Fruit fly (Drosophila melanogaster): Measurements from ENCODE around the gene Ocho.

The Ocho gene

DNA sequence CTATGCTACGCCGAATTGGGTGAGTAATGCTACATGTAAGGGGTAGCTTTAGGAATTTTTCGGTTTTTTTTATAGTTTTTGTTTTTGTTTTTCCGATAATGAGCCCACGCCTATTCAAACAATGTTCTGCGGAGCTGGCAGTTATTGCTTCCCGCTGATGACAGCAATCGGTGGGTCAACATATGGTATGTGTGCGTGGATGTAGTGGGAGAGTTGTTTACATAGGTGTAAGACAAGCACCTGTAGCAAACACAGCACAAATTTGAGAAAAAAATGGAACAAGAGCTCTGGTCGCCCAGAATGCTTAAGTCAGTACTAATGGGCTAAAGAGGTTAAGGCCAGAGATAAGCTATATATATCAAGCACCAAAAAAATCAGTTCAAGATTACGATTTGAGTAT is 13.6 kb downstream of the Ocho start (continued):
- no peak for TF ChIP-seq CG2712 (tag; optimal IDR thresholded peaks at IDR 0.05)
- TF ChIP-seq CG2199 (GFP tag; IDR thresholded peaks at IDR 0.05): 0 out of 3 replicates have a peak, but pooled peaks have one; percentile 23
- TF ChIP-seq NFAT (GFP tag; IDR thresholded peaks at IDR 0.05): no peak
- no peak for TF ChIP-seq Max (GFP tag; optimal IDR thresholded peaks at IDR 0.05)
- no peak for TF ChIP-seq scrt (GFP tag; optimal IDR thresholded peaks at IDR 0.05)
- TF ChIP-seq CG11093 (GFP tag; IDR thresholded peaks at IDR 0.05): no peak
- TF ChIP-seq Dbx (GFP tag; IDR thresholded peaks at IDR 0.05): peak; percentile 12; the same call in 1 of the 3 replicates
- no peak for TF ChIP-seq cato (GFP tag; optimal IDR thresholded peaks at IDR 0.05; ENCODE audit: borderline replicate concordance)
- TF ChIP-seq CG14014 (GFP tag; IDR thresholded peaks at IDR 0.05): no peak
- peak; percentile 55 for TF ChIP-seq lab (GFP tag; optimal IDR thresholded peaks at IDR 0.05)
- peak; percentile 76 for TF ChIP-seq sens (GFP tag)
- TF ChIP-seq wdn (GFP tag; IDR thresholded peaks at IDR 0.05): no peak
- TF ChIP-seq Mrtf (GFP tag; IDR thresholded peaks at IDR 0.05): no peak
- no peak for TF ChIP-seq Lhr (GFP tag; optimal IDR thresholded peaks at IDR 0.05)
- peak; percentile 36 for TF ChIP-seq MTF-1 (GFP tag; optimal IDR thresholded peaks at IDR 0.05; ENCODE audit: borderline replicate concordance)
- peak; percentile 24 for TF ChIP-seq CG6254 (GFP tag; optimal IDR thresholded peaks at IDR 0.05)
- TF ChIP-seq zfh1 (GFP tag; IDR thresholded peaks at IDR 0.05): peak; percentile 59; the same call in 1 of the 3 replicates
- TF ChIP-seq crc (GFP tag; optimal IDR thresholded peaks at IDR 0.05): no peak
- no peak for TF ChIP-seq cg (GFP tag; optimal IDR thresholded peaks at IDR 0.05)
- no peak for TF ChIP-seq nom (GFP tag; optimal IDR thresholded peaks at IDR 0.05)
- no peak for TF ChIP-seq D19B (GFP tag; optimal IDR thresholded peaks at IDR 0.05)
- TF ChIP-seq ap (GFP tag; IDR thresholded peaks at IDR 0.05): no peak
- no peak for TF ChIP-seq Trl (optimal IDR thresholded peaks at IDR 0.05)
- TF ChIP-seq Trl (GFP tag; optimal IDR thresholded peaks at IDR 0.05): no peak
- no peak for TF ChIP-seq Hr3 (GFP tag; optimal IDR thresholded peaks at IDR 0.05)
- TF ChIP-seq dimm (GFP tag; IDR thresholded peaks at IDR 0.05): no peak
- no peak for TF ChIP-seq CkIIα-i1 (GFP tag; IDR thresholded peaks at IDR 0.05)
- peak; percentile 47 for TF ChIP-seq caup (GFP tag; optimal IDR thresholded peaks at IDR 0.05; ENCODE audit: severe bottlenecking)
- no peak for TF ChIP-seq Dip3 (GFP tag; optimal IDR thresholded peaks at IDR 0.05)
- peak; percentile 3 for TF ChIP-seq Jarid2 (GFP tag; optimal IDR thresholded peaks at IDR 0.05)
- TF ChIP-seq CG3163 (GFP tag; optimal IDR thresholded peaks at IDR 0.05): no peak

DNA sequence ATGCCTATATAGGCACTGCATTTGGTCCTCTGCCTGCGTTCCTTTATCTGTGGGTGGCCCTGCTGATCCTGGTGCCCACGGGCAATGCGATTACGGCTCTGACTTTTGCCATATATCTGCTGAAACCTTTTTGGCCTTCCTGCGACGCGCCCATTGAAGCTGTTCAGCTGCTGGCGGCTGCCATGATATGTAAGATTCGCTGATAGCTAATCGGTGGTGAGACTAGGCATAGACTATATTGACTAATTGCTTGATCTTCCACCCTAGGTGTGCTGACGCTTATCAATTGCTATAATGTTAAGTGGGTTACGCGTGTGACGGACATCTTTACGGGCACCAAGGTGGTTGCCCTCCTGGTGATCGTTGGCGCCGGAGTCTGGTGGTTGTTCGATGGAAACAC is 15.2 kb downstream of the Ocho start:
- TF ChIP-seq sug (tag; optimal IDR thresholded peaks at IDR 0.05) (peak; percentile 23), Hsf (GFP tag; optimal IDR thresholded peaks at IDR 0.05) (no peak), toy (GFP tag; IDR thresholded peaks at IDR 0.05) (no peak), tll (GFP tag; optimal IDR thresholded peaks at IDR 0.05) (peak in 1 of 2 experiments; percentile 2), zen (tag; optimal IDR thresholded peaks at IDR 0.05) (peak; percentile 91), B-H2 (GFP tag; optimal IDR thresholded peaks at IDR 0.05) (no peak), CG31224 (GFP tag; IDR thresholded peaks at IDR 0.05) (no peak), CG15479 (GFP tag; optimal IDR thresholded peaks at IDR 0.05) (peak; percentile 74)

dm6 chr3L:14992025-14992424 is 17.4 kb downstream of the Ocho start, which contains the start of gene Zip71B:
Zip71B (plus strand) TSS chr3L:14992289.
- TF ChIP-seq CTCF (GFP tag; optimal IDR thresholded peaks at IDR 0.05): peak; percentile 17
- TF ChIP-seq z (GFP tag; IDR thresholded peaks at IDR 0.05): no peak
- TF ChIP-seq CG9609 (GFP tag; optimal IDR thresholded peaks at IDR 0.05): no peak
- TF ChIP-seq ro (GFP tag; IDR thresholded peaks at IDR 0.05): no peak
- no peak for TF ChIP-seq tx (GFP tag; optimal IDR thresholded peaks at IDR 0.05)
- no peak for TF ChIP-seq CG17328 (GFP tag; IDR thresholded peaks at IDR 0.05)
- TF ChIP-seq CG6765 (GFP tag; optimal IDR thresholded peaks at IDR 0.05): no peak
- no peak for TF ChIP-seq zfh2 (GFP tag; optimal IDR thresholded peaks at IDR 0.05)
- no peak for TF ChIP-seq CG12104 (GFP tag; optimal IDR thresholded peaks at IDR 0.05)
- TF ChIP-seq BtbVII (GFP tag; optimal IDR thresholded peaks at IDR 0.05): no peak
- no peak for TF ChIP-seq p53 (GFP tag; optimal IDR thresholded peaks at IDR 0.05)
- TF ChIP-seq CG4328 (GFP tag; optimal IDR thresholded peaks at IDR 0.05): no peak
- TF ChIP-seq CG4820 (GFP tag; optimal IDR thresholded peaks at IDR 0.05): no peak
- TF ChIP-seq CG30431 (GFP tag; optimal IDR thresholded peaks at IDR 0.05): no peak
- TF ChIP-seq gce (GFP tag; IDR thresholded peaks at IDR 0.05): no peak
